Fruit fly (Drosophila melanogaster): ENCODE results near the gene Sfp24Bc.

Sfp24Bc gene

dm6 chr2L:3675770-3676169, 5.4 kb upstream of the Sfp24Bc start (continued):
- TF ChIP-seq PHDP (tag; optimal IDR thresholded peaks at IDR 0.05) = no peak
- no peak for TF ChIP-seq Scr (GFP tag; IDR thresholded peaks at IDR 0.05; ENCODE audit: partially characterized antibody)
- peak; percentile 3 for TF ChIP-seq Spps (tag; optimal IDR thresholded peaks at IDR 0.05)
- peak; percentile 41 for TF ChIP-seq CG14710 (tag; optimal IDR thresholded peaks at IDR 0.05)
- TF ChIP-seq gsb-n (tag; optimal IDR thresholded peaks at IDR 0.05) = peak; percentile 35
- TF ChIP-seq caup (GFP tag; optimal IDR thresholded peaks at IDR 0.05; ENCODE audit: severe bottlenecking) = no peak
- TF ChIP-seq salm (tag; optimal IDR thresholded peaks at IDR 0.05) = no peak
- TF ChIP-seq ase (GFP tag; IDR thresholded peaks at IDR 0.05) = 0 out of 3 replicates have a peak, but pooled peaks have one; percentile 35
- TF ChIP-seq CG13123 (GFP tag; optimal IDR thresholded peaks at IDR 0.05) = no peak
- no peak for TF ChIP-seq CG4854 (GFP tag; optimal IDR thresholded peaks at IDR 0.05)
- TF ChIP-seq dpn (GFP tag; optimal IDR thresholded peaks at IDR 0.05) = no peak
- TF ChIP-seq CG6272 (GFP tag; IDR thresholded peaks at IDR 0.05) = no peak
- TF ChIP-seq Hand (GFP tag; optimal IDR thresholded peaks at IDR 0.05) = no peak
- TF ChIP-seq CG17568 (GFP tag; optimal IDR thresholded peaks at IDR 0.05) = no peak
- TF ChIP-seq z (GFP tag; IDR thresholded peaks at IDR 0.05) = no peak
- peak; percentile 28 for TF ChIP-seq oc (tag; optimal IDR thresholded peaks at IDR 0.05)
- TF ChIP-seq Ssrp (tag; optimal IDR thresholded peaks at IDR 0.05) = no peak
- TF ChIP-seq Stat92E (GFP tag; optimal IDR thresholded peaks at IDR 0.05) = no peak
- TF ChIP-seq gcm (GFP tag; optimal IDR thresholded peaks at IDR 0.05) = no peak
- TF ChIP-seq Dip2 (GFP tag; IDR thresholded peaks at IDR 0.05) = no peak
- TF ChIP-seq CG9817 (tag; optimal IDR thresholded peaks at IDR 0.05) = peak; percentile 4
- TF ChIP-seq HmgD (GFP tag; optimal IDR thresholded peaks at IDR 0.05) = no peak
- no peak for TF ChIP-seq cg (GFP tag; optimal IDR thresholded peaks at IDR 0.05)
- no peak for TF ChIP-seq CG12942 (GFP tag; optimal IDR thresholded peaks at IDR 0.05)
- peak; percentile 16 for TF ChIP-seq NC2α (GFP tag; optimal IDR thresholded peaks at IDR 0.05)
- TF ChIP-seq CG11398 (GFP tag; optimal IDR thresholded peaks at IDR 0.05) = no peak
- peak; percentile 24 for TF ChIP-seq Chrac-16 (GFP tag; optimal IDR thresholded peaks at IDR 0.05)
- TF ChIP-seq bsh (GFP tag; optimal IDR thresholded peaks at IDR 0.05) = peak in 1 of 2 experiments; percentile 66
- no peak for TF ChIP-seq gcm2 (GFP tag; optimal IDR thresholded peaks at IDR 0.05)
- no peak for TF ChIP-seq CG34376 (GFP tag; optimal IDR thresholded peaks at IDR 0.05)
- TF ChIP-seq klu (GFP tag; IDR thresholded peaks at IDR 0.05) = no peak
- TF ChIP-seq Lim3 (GFP tag; IDR thresholded peaks at IDR 0.05) = no peak
- no peak for TF ChIP-seq prd (optimal IDR thresholded peaks at IDR 0.05)
- peak; percentile 71 for TF ChIP-seq prd (GFP tag; IDR thresholded peaks at IDR 0.05)
- TF ChIP-seq MESR4 (GFP tag; optimal IDR thresholded peaks at IDR 0.05) = no peak
- TF ChIP-seq Ets65A (GFP tag) = peak; percentile 77
- no peak for TF ChIP-seq CG18619 (GFP tag; optimal IDR thresholded peaks at IDR 0.05)
- TF ChIP-seq gt (GFP tag; IDR thresholded peaks at IDR 0.05) = no peak
- TF ChIP-seq CG5953 (GFP tag; IDR thresholded peaks at IDR 0.05) = no peak
- no peak for TF ChIP-seq gro (GFP tag; optimal IDR thresholded peaks at IDR 0.05)
- TF ChIP-seq NfI (GFP tag; optimal IDR thresholded peaks at IDR 0.05) = no peak
- TF ChIP-seq CG2712 (tag; optimal IDR thresholded peaks at IDR 0.05) = peak; percentile 67
- TF ChIP-seq CG11504 (tag; optimal IDR thresholded peaks at IDR 0.05) = no peak
- TF ChIP-seq CG8089 (GFP tag; optimal IDR thresholded peaks at IDR 0.05) = no peak
- no peak for TF ChIP-seq Doc2 (GFP tag; IDR thresholded peaks at IDR 0.05)
- peak; percentile 6 for TF ChIP-seq Hsf (GFP tag; optimal IDR thresholded peaks at IDR 0.05)
- TF ChIP-seq CG11456 (GFP tag; IDR thresholded peaks at IDR 0.05) = no peak
- TF ChIP-seq ATbp (GFP tag; optimal IDR thresholded peaks at IDR 0.05) = peak; percentile 17
- TF ChIP-seq dati (GFP tag; IDR thresholded peaks at IDR 0.05) = no peak
- TF ChIP-seq cas (GFP tag; IDR thresholded peaks at IDR 0.05) = no peak
- TF ChIP-seq Hr78 (GFP tag; optimal IDR thresholded peaks at IDR 0.05) = no peak
